Worm (Caenorhabditis elegans) whole organism, midembryonic: Measurements from ENCODE around the gene cdk-4.

ENCODE experiments used
- cog-1 ChIP-seq: sonication (generic microtip); optimal IDR thresholded peaks from 2 replicates; lab custom pipeline; 2016; ENCODE audit warnings: missing genetic modification characterization, missing compliant biosample characterization
- klf-2 ChIP-seq: fragments of 200-800 bp; sonication (Bioruptor generic); conservative IDR thresholded peaks from 2 replicates; pipeline ENCODE4 v1.3.6; 2022; ENCODE audit warnings: missing genetic modification reagents, missing genetic modification characterization, missing compliant biosample characterization
- tab-1 ChIP-seq: fragments of 200-800 bp; sonication (Bioruptor generic); IDR thresholded peaks from 2 replicates; pipeline ENCODE4 v1.3.6; 2022; ENCODE audit warnings: missing genetic modification characterization, missing compliant biosample characterization
- ztf-23 ChIP-seq: fragments of 200-800 bp; sonication (Bioruptor generic); IDR thresholded peaks from 2 replicates; pipeline ENCODE4 v1.3.6; 2022; ENCODE audit warnings: missing genetic modification reagents, missing genetic modification characterization, missing compliant biosample characterization

DNA sequence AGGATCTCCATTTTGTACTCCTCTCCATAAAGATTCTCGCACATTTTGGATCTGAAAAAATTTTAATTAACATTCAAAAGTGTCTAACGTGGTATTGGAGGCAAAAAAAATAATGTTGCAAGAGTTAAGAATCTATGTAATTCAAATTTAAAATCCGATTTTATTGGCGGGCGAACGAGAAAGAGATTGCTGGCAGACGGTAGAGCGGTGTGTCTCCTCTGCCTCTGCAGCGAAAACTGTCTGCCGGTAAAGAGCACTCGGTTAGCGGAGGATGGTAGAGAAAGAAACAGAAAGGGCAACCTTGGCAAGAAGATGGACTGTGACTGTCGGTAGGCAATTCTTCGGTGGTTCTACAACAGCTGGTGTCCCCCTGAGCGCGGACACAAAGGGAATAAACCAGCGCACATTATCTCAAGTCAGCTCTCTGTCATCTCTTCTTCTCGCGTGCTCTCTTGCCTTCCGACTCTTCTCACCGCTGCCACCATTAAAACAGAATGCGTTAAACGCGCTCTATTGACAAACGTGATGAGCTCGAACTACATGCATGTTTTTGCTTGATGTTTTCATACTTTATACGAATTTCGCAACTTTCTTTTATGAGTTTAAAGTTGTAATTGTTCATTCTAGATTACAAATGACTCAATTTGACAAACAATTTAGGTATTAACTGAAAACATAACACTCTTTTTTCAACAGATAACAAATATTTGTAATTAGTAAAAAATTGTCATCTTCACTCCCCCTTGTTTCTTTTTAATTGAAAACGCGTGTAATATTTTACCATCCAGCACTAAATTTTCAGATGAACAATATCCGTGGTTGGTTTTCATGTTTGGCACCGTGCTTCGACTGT lies at the start of gene cdk-4, which contains the start of gene F18H3.1:
- TF ChIP-seq klf-2, result no peak
- TF ChIP-seq ztf-23 (GFP tag; lab: Robert Waterston, UW), result no peak
- TF ChIP-seq tab-1 (GFP tag; lab: Robert Waterston, UW), result no peak
- peak; percentile 64 for TF ChIP-seq cog-1 (tag; lab: Kevin White, UChicago)
